Fruit fly (Drosophila melanogaster): ENCODE results near the gene dpr16.

The dpr16 gene

dm6 chr3R:5209481-5209880 is 58.8 kb downstream of the dpr16 start (continued):
- TF ChIP-seq fu2 (GFP tag; optimal IDR thresholded peaks at IDR 0.05) (no peak), CG18476 (GFP tag; optimal IDR thresholded peaks at IDR 0.05) (no peak), CG14014 (GFP tag; IDR thresholded peaks at IDR 0.05) (no peak), GATAe (GFP tag; conservative IDR thresholded peaks at IDR 0.05) (no peak), schlank (tag; optimal IDR thresholded peaks at IDR 0.05) (no peak), CG17328 (GFP tag; IDR thresholded peaks at IDR 0.05) (peak; percentile 62), CG30403 (GFP tag; optimal IDR thresholded peaks at IDR 0.05) (peak; percentile 26), Taf1 (GFP tag; IDR thresholded peaks at IDR 0.05) (no peak), lov (optimal IDR thresholded peaks at IDR 0.05) (no peak), lov (GFP tag; IDR thresholded peaks at IDR 0.05) (no peak), CG10209 (GFP tag; optimal IDR thresholded peaks at IDR 0.05) (peak; percentile 33), vvl (GFP tag; IDR thresholded peaks at IDR 0.05) (peak; percentile 72), D19B (GFP tag; optimal IDR thresholded peaks at IDR 0.05) (no peak), CG13775 (GFP tag; optimal IDR thresholded peaks at IDR 0.05) (no peak), CG12071 (GFP tag; optimal IDR thresholded peaks at IDR 0.05) (no peak), CG1792 (GFP tag; optimal IDR thresholded peaks at IDR 0.05) (no peak), CrebB (tag; optimal IDR thresholded peaks at IDR 0.05) (no peak), klu (GFP tag; IDR thresholded peaks at IDR 0.05) (no peak), pan (optimal IDR thresholded peaks at IDR 0.05) (no peak), pan (GFP tag; optimal IDR thresholded peaks at IDR 0.05 in 1 of 2, IDR thresholded peaks at IDR 0.05 in 1 of 2) (peak in 1 of 2 experiments; percentile 39), CG13424 (tag; optimal IDR thresholded peaks at IDR 0.05) (peak; percentile 4), run (tag; optimal IDR thresholded peaks at IDR 0.05) (no peak), ash1 (GFP tag; optimal IDR thresholded peaks at IDR 0.05) (no peak), CG9215 (GFP tag; IDR thresholded peaks at IDR 0.05) (no peak), Nf-YA (GFP tag; IDR thresholded peaks at IDR 0.05) (peak; percentile 12; the same call in 1 of the 2 replicates), Rx (GFP tag; IDR thresholded peaks at IDR 0.05) (0 out of 2 replicates have a peak, but pooled peaks have one; percentile 51), Mes4 (GFP tag; optimal IDR thresholded peaks at IDR 0.05) (no peak), psq (GFP tag; optimal IDR thresholded peaks at IDR 0.05) (no peak), CG18599 (GFP tag; optimal IDR thresholded peaks at IDR 0.05) (no peak), CG18764 (GFP tag; optimal IDR thresholded peaks at IDR 0.05) (no peak), sob (GFP tag; IDR thresholded peaks at IDR 0.05) (no peak), kay (GFP tag; optimal IDR thresholded peaks at IDR 0.05) (no peak), CG10147 (GFP tag; optimal IDR thresholded peaks at IDR 0.05) (no peak), kni (GFP tag; optimal IDR thresholded peaks at IDR 0.05) (no peak), luna (GFP tag; optimal IDR thresholded peaks at IDR 0.05) (no peak), Mad (GFP tag; optimal IDR thresholded peaks at IDR 0.05) (no peak), ranshi (GFP tag; IDR thresholded peaks at IDR 0.05) (peak; percentile 52; the same call in 1 of the 2 replicates), org-1 (GFP tag; optimal IDR thresholded peaks at IDR 0.05) (no peak), aop (GFP tag; IDR thresholded peaks at IDR 0.05) (no peak), HLHmδ (GFP tag; optimal IDR thresholded peaks at IDR 0.05) (no peak), slp2 (GFP tag; optimal IDR thresholded peaks at IDR 0.05) (no peak), CG9437 (GFP tag; optimal IDR thresholded peaks at IDR 0.05) (peak; percentile 13), MTF-1 (GFP tag; optimal IDR thresholded peaks at IDR 0.05; ENCODE audit: borderline replicate concordance) (no peak), CG13894 (tag; optimal IDR thresholded peaks at IDR 0.05) (no peak), E2f1 (GFP tag; IDR thresholded peaks at IDR 0.05) (no peak), MESR4 (GFP tag; optimal IDR thresholded peaks at IDR 0.05) (no peak), dimm (GFP tag; IDR thresholded peaks at IDR 0.05) (0 out of 2 replicates have a peak, but pooled peaks have one; percentile 25), fd102C (GFP tag; optimal IDR thresholded peaks at IDR 0.05) (no peak), CG7839 (tag; optimal IDR thresholded peaks at IDR 0.05) (peak; percentile 58), MBD-R2 (GFP tag; IDR thresholded peaks at IDR 0.05) (no peak), CG7928 (GFP tag; optimal IDR thresholded peaks at IDR 0.05) (no peak), Scr (GFP tag; IDR thresholded peaks at IDR 0.05; ENCODE audit: partially characterized antibody) (no peak)

All from whole organism, embryonic.